Worm (Caenorhabditis elegans) whole organism, mixed stage, embryonic: ENCODE results near the gene ZK899.1.

Source experiments
- M03D4.4 ChIP-seq: sonication (generic microtip); optimal IDR thresholded peaks from 2 replicates; lab custom pipeline; 2017; ENCODE audit warnings: mild to moderate bottlenecking, missing genetic modification characterization, missing compliant biosample characterization
- ceh-83 ChIP-seq: fragments of 200-800 bp; sonication (Bioruptor generic); optimal IDR thresholded peaks from 2 replicates; lab custom pipeline; 2018; ENCODE audit warnings: mild to moderate bottlenecking, missing genetic modification characterization, missing compliant biosample characterization
- flh-1 ChIP-seq: fragments of 200-800 bp; sonication (Bioruptor generic); optimal IDR thresholded peaks from 2 replicates; lab custom pipeline; 2018; ENCODE audit warnings: mild to moderate bottlenecking, missing genetic modification characterization, moderate library complexity, missing compliant biosample characterization
- lin-13 ChIP-seq: fragments of 150-350 bp; optimal IDR thresholded peaks from 2 replicates; lab custom pipeline; 2014; ENCODE audit warnings: missing biosample characterization, missing genetic modification characterization
- nhr-12 ChIP-seq: fragments of 150-350 bp; optimal IDR thresholded peaks from 2 replicates; lab custom pipeline; 2014; ENCODE audit warnings: missing biosample characterization, missing genetic modification characterization
- nhr-2 ChIP-seq: fragments of 150-350 bp; optimal IDR thresholded peaks from 2 replicates; lab custom pipeline; 2014; ENCODE audit warnings: missing biosample characterization, missing genetic modification characterization
- nhr-28 ChIP-seq: fragments of 150-350 bp; optimal IDR thresholded peaks from 2 replicates; lab custom pipeline; 2014; ENCODE audit warnings: missing biosample characterization, missing genetic modification characterization
- nhr-76 ChIP-seq: sonication (generic microtip); optimal IDR thresholded peaks from 2 replicates; lab custom pipeline; 2017; ENCODE audit warnings: missing biosample characterization, missing genetic modification characterization
- pha-4 ChIP-seq: fragments of 150-350 bp; optimal IDR thresholded peaks from 2 replicates; lab custom pipeline; 2018; ENCODE audit warnings: missing biosample characterization, missing genetic modification reagents, missing genetic modification characterization
- snpc-4 ChIP-seq: fragments of 150-350 bp; optimal IDR thresholded peaks from 2 replicates; lab custom pipeline; 2014; ENCODE audit warnings: missing biosample characterization, missing genetic modification characterization

- TF ChIP-seq snpc-4 (tag; lab: Kevin White, UChicago) (no peak), lin-13 (tag; lab: Kevin White, UChicago) (no peak), pha-4 (no peak), nhr-76 (no peak), M03D4.4 (tag; lab: Kevin White, UChicago) (no peak), nhr-28 (tag; lab: Kevin White, UChicago) (no peak), nhr-2 (no peak), ceh-83 (GFP tag; lab: Kevin White, UChicago) (no peak), flh-1 (no peak), nhr-12 (tag; lab: Kevin White, UChicago) (no peak)
Measured at ce11 chrX:9410747-9411146, 35.7 kb upstream of the ZK899.1 start.
